Fruit fly (Drosophila melanogaster): ENCODE results near the gene comt.

comt gene

dm6 chrX:13238294-13238917 is 20.4 kb upstream of the comt start (continued):
- TF ChIP-seq mam (GFP tag; optimal IDR thresholded peaks at IDR 0.05) (no peak), Fer3 (tag; optimal IDR thresholded peaks at IDR 0.05) (no peak), tap (tag; optimal IDR thresholded peaks at IDR 0.05) (no peak), hkb (optimal IDR thresholded peaks at IDR 0.05) (no peak), hkb (GFP tag; IDR thresholded peaks at IDR 0.05) (no peak), unc-4 (GFP tag; IDR thresholded peaks at IDR 0.05; ENCODE audit: partially characterized antibody) (no peak), bab2 (GFP tag; optimal IDR thresholded peaks at IDR 0.05) (no peak), peb (GFP tag; IDR thresholded peaks at IDR 0.05) (no peak), sug (tag; optimal IDR thresholded peaks at IDR 0.05) (no peak), Dp (GFP tag; optimal IDR thresholded peaks at IDR 0.05) (no peak), Sox100B (GFP tag; optimal IDR thresholded peaks at IDR 0.05) (peak; percentile 6), CG16779 (GFP tag; IDR thresholded peaks at IDR 0.05) (no peak), unpg (GFP tag; optimal IDR thresholded peaks at IDR 0.05) (peak; percentile 39), Hsf (GFP tag; optimal IDR thresholded peaks at IDR 0.05) (no peak), yki (optimal IDR thresholded peaks at IDR 0.05) (no peak), Lim3 (GFP tag; IDR thresholded peaks at IDR 0.05) (no peak), gfzf (GFP tag; optimal IDR thresholded peaks at IDR 0.05) (no peak), CG14965 (GFP tag; optimal IDR thresholded peaks at IDR 0.05; ENCODE audit: borderline replicate concordance) (no peak), fd102C (GFP tag; optimal IDR thresholded peaks at IDR 0.05) (no peak), CG8388 (GFP tag; optimal IDR thresholded peaks at IDR 0.05) (peak; percentile 16), jigr1 (GFP tag; IDR thresholded peaks at IDR 0.05) (no peak), hbn (GFP tag; IDR thresholded peaks at IDR 0.05; ENCODE audit: partially characterized antibody) (no peak), CG7928 (GFP tag; optimal IDR thresholded peaks at IDR 0.05) (no peak), CG43689 (GFP tag; IDR thresholded peaks at IDR 0.05) (no peak), CG13287 (GFP tag; IDR thresholded peaks at IDR 0.05; ENCODE audit: partially characterized antibody) (no peak), Ets65A (GFP tag) (peak; percentile 69), wdn (GFP tag; IDR thresholded peaks at IDR 0.05) (no peak), phol (tag; optimal IDR thresholded peaks at IDR 0.05) (peak; percentile 39), Hr39 (optimal IDR thresholded peaks at IDR 0.05) (peak; percentile 60), zf30C (GFP tag; optimal IDR thresholded peaks at IDR 0.05) (no peak), CG7786 (GFP tag; optimal IDR thresholded peaks at IDR 0.05) (no peak), toy (GFP tag; IDR thresholded peaks at IDR 0.05) (no peak), CG17802 (tag; optimal IDR thresholded peaks at IDR 0.05) (no peak), CG3281 (GFP tag; optimal IDR thresholded peaks at IDR 0.05) (no peak), jing (GFP tag; optimal IDR thresholded peaks at IDR 0.05) (no peak), CG4730 (GFP tag; IDR thresholded peaks at IDR 0.05) (no peak), Lhr (GFP tag; optimal IDR thresholded peaks at IDR 0.05) (no peak), CG10209 (GFP tag; optimal IDR thresholded peaks at IDR 0.05) (no peak), klu (GFP tag; IDR thresholded peaks at IDR 0.05) (no peak), CG6175 (GFP tag; IDR thresholded peaks at IDR 0.05) (no peak), E2f2 (GFP tag; IDR thresholded peaks at IDR 0.05) (no peak), lilli (GFP tag; optimal IDR thresholded peaks at IDR 0.05) (no peak), Lpt (GFP tag; optimal IDR thresholded peaks at IDR 0.05) (no peak), Optix (GFP tag; IDR thresholded peaks at IDR 0.05) (no peak), danr (GFP tag; IDR thresholded peaks at IDR 0.05) (no peak), grn (GFP tag; optimal IDR thresholded peaks at IDR 0.05) (no peak), CG9932 (GFP tag; IDR thresholded peaks at IDR 0.05) (no peak), CG17186 (GFP tag; optimal IDR thresholded peaks at IDR 0.05) (no peak), grau (tag; optimal IDR thresholded peaks at IDR 0.05) (peak; percentile 12), amos (GFP tag; IDR thresholded peaks at IDR 0.05; ENCODE audit: partially characterized antibody) (no peak), lola (GFP tag; optimal IDR thresholded peaks at IDR 0.05) (peak in 1 of 3 experiments; percentile 10), Hr78 (GFP tag; optimal IDR thresholded peaks at IDR 0.05) (no peak)
